Worm (Caenorhabditis elegans): ENCODE measurements around the gene vha-12.

vha-12 gene

ce11 chrX:4209131-4209530 is 18.2 kb downstream of the vha-12 start:
- TF ChIP-seq mdl-1 (tag; optimal IDR thresholded peaks at IDR 0.05) = peak; percentile 95 to 97
- peak; percentile 81 for TF ChIP-seq unc-62 (GFP tag; optimal IDR thresholded peaks at IDR 0.05)
- TF ChIP-seq Y55F3AM.14 (GFP tag; optimal IDR thresholded peaks at IDR 0.05) = peak; percentile 93
- TF ChIP-seq lin-13 (GFP tag; optimal IDR thresholded peaks at IDR 0.05) = peak; percentile 99
- TF ChIP-seq nhr-6 (tag; optimal IDR thresholded peaks at IDR 0.05) = peak; percentile 98
- peak; percentile 99 for TF ChIP-seq nhr-129 (tag; optimal IDR thresholded peaks at IDR 0.05)
- TF ChIP-seq mab-5 (tag; optimal IDR thresholded peaks at IDR 0.05) = peak; percentile 98
- peak; percentile 97 for TF ChIP-seq lsy-2 (tag; optimal IDR thresholded peaks at IDR 0.05)
- TF ChIP-seq C34F6.9 (tag; optimal IDR thresholded peaks at IDR 0.05) = peak; percentile 99
- peak; percentile 99 for TF ChIP-seq sma-3 (GFP tag; optimal IDR thresholded peaks at IDR 0.05)
- peak; percentile 87 for TF ChIP-seq nhr-11 (tag; optimal IDR thresholded peaks at IDR 0.05)
- TF ChIP-seq nhr-21 (tag; optimal IDR thresholded peaks at IDR 0.05) = peak; percentile 100
- peak; percentile 89 for TF ChIP-seq lin-39 (tag; optimal IDR thresholded peaks at IDR 0.05)
- TF ChIP-seq ceh-16 (tag; optimal IDR thresholded peaks at IDR 0.05) = peak; percentile 96
- peak; percentile 75 for TF ChIP-seq nhr-12 (tag; optimal IDR thresholded peaks at IDR 0.05)
- peak; percentile 100 for TF ChIP-seq lin-11 (tag; optimal IDR thresholded peaks at IDR 0.05)
- peak; percentile 99 for TF ChIP-seq unc-55 (GFP tag; optimal IDR thresholded peaks at IDR 0.05)
- peak; percentile 36 for TF ChIP-seq elt-3 (tag; optimal IDR thresholded peaks at IDR 0.05)
- peak; percentile 99 for TF ChIP-seq ceh-82 (tag; optimal IDR thresholded peaks at IDR 0.05)
- peak; percentile 87 for TF ChIP-seq ztf-11 (tag; optimal IDR thresholded peaks at IDR 0.05)
- peak; percentile 83 for TF ChIP-seq ZK546.5 (tag; optimal IDR thresholded peaks at IDR 0.05)
- TF ChIP-seq sem-4 (tag; optimal IDR thresholded peaks at IDR 0.05) = peak; percentile 99
- TF ChIP-seq nhr-10 (tag; optimal IDR thresholded peaks at IDR 0.05) = peak; percentile 100
- TF ChIP-seq R02D3.7 (tag; optimal IDR thresholded peaks at IDR 0.05) = peak; percentile 74
- TF ChIP-seq alr-1 (tag; optimal IDR thresholded peaks at IDR 0.05) = peak; percentile 66
- peak; percentile 73 for TF ChIP-seq mbf-1 (tag; optimal IDR thresholded peaks at IDR 0.05)
- TF ChIP-seq crh-2 (tag; optimal IDR thresholded peaks at IDR 0.05) = peak; percentile 100
- peak; percentile 94 for TF ChIP-seq gmeb-1 (tag; optimal IDR thresholded peaks at IDR 0.05)
- TF ChIP-seq ama-1 (optimal IDR thresholded peaks at IDR 0.05) = peak; percentile 66
- peak; percentile 91 for TF ChIP-seq snpc-4 (tag; optimal IDR thresholded peaks at IDR 0.05)
- TF ChIP-seq egl-27 (tag; optimal IDR thresholded peaks at IDR 0.05) = peak; percentile 99
- peak; percentile 99 for TF ChIP-seq fos-1 (tag; optimal IDR thresholded peaks at IDR 0.05)
- TF ChIP-seq skn-1 (tag; optimal IDR thresholded peaks at IDR 0.05) = peak; percentile 94
- peak; percentile 83 for TF ChIP-seq dmd-4 (tag; optimal IDR thresholded peaks at IDR 0.05)
- peak; percentile 99 for TF ChIP-seq zag-1 (tag; optimal IDR thresholded peaks at IDR 0.05)
- peak; percentile 98 for TF ChIP-seq ztf-1 (GFP tag; conservative IDR thresholded peaks at IDR 0.05)
- TF ChIP-seq nhr-23 (tag; optimal IDR thresholded peaks at IDR 0.05) = peak; percentile 49
- TF ChIP-seq peb-1 (tag; optimal IDR thresholded peaks at IDR 0.05) = no peak
- peak; percentile 80 for TF ChIP-seq unc-39 (tag; optimal IDR thresholded peaks at IDR 0.05)
- TF ChIP-seq ztf-4 (tag; optimal IDR thresholded peaks at IDR 0.05) = peak; percentile 99
- TF ChIP-seq sma-9 (GFP tag; optimal IDR thresholded peaks at IDR 0.05) = peak; percentile 99
- TF ChIP-seq sma-9 (tag; optimal IDR thresholded peaks at IDR 0.05) = no peak
- no peak for TF ChIP-seq aly-2 (tag; optimal IDR thresholded peaks at IDR 0.05)
- TF ChIP-seq nhr-25 (tag; optimal IDR thresholded peaks at IDR 0.05) = peak; percentile 98
- peak; percentile 99 for TF ChIP-seq nhr-237 (tag; optimal IDR thresholded peaks at IDR 0.05)
- TF ChIP-seq elt-1 (tag; optimal IDR thresholded peaks at IDR 0.05) = peak; percentile 61
- TF ChIP-seq blmp-1 (tag; optimal IDR thresholded peaks at IDR 0.05; ENCODE audit: insufficient read depth) = peak; percentile 85
- TF ChIP-seq nhr-77 (tag; optimal IDR thresholded peaks at IDR 0.05) = peak; percentile 98
- peak; percentile 99 for TF ChIP-seq F13H6.1 (tag; optimal IDR thresholded peaks at IDR 0.05)

Measured in whole organism, L2 larva.